Worm (Caenorhabditis elegans): ENCODE data around the gene nspe-7.

Gene nspe-7

DNA sequence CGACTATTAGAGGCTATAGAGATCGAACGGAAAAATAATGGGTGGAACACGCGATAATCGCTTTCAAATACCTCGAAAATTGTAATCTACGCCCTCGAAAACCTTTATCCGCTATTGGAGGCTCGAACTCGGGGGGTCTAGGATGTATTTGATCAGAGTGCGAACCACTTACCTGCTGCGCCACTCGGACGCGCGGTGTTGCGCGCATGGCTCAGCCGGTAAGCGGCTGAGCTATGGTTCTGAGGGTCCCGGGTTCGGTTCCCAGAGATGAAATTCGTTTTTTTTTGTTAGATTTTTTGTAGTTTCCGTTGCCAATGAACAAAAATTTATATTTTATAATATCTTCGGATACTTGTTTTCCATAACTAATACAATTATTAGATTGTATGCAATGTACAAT, 41.2 kb downstream of the nspe-7 start:
- peak; percentile 16 for TF ChIP-seq ces-1 (GFP tag; optimal IDR thresholded peaks at IDR 0.05)
- no peak for TF ChIP-seq lin-13 (tag; optimal IDR thresholded peaks at IDR 0.05)

DNA sequence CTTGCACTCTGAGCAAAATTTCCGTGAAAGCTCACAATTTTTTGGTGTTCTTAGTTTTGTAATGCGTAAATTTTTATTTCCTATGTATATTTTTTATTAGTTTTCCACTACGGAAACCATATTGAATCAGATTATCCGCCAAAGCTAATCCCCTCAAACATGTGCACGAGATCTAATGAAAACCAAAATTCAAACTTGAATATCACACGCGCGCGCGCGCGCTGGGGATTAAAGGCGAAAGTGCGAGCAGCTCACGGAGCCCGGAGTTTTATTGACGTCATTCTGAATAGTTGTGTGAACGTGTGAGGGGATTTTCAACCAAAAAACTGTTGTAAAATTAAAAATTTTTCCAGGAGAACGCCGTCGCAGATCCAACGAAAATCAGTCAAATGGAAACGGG, 41.9 kb downstream of the nspe-7 start:
- TF ChIP-seq ceh-83 (GFP tag; optimal IDR thresholded peaks at IDR 0.05): no peak
- TF ChIP-seq sem-2 (GFP tag; optimal IDR thresholded peaks at IDR 0.05): no peak
- no peak for TF ChIP-seq ceh-43 (GFP tag; optimal IDR thresholded peaks at IDR 0.05)
- no peak for TF ChIP-seq ztf-11 (tag; optimal IDR thresholded peaks at IDR 0.05)
- TF ChIP-seq elt-3 (tag; optimal IDR thresholded peaks at IDR 0.05): no peak
- TF ChIP-seq lin-13 (tag; optimal IDR thresholded peaks at IDR 0.05): no peak
- no peak for TF ChIP-seq unc-39 (tag; optimal IDR thresholded peaks at IDR 0.05)
- TF ChIP-seq drap-1 (GFP tag; optimal IDR thresholded peaks at IDR 0.05): no peak
- TF ChIP-seq zip-8 (tag; optimal IDR thresholded peaks at IDR 0.05): no peak
- TF ChIP-seq ces-1 (GFP tag; optimal IDR thresholded peaks at IDR 0.05): no peak
- TF ChIP-seq unc-62 (GFP tag; optimal IDR thresholded peaks at IDR 0.05): no peak
- TF ChIP-seq lsy-2 (tag; optimal IDR thresholded peaks at IDR 0.05): no peak
- TF ChIP-seq ham-2 (GFP tag; optimal IDR thresholded peaks at IDR 0.05): no peak
- TF ChIP-seq nhr-237 (tag; optimal IDR thresholded peaks at IDR 0.05): no peak
- TF ChIP-seq blmp-1 (tag; optimal IDR thresholded peaks at IDR 0.05): no peak
- no peak for TF ChIP-seq sptf-1 (tag; optimal IDR thresholded peaks at IDR 0.05)
- no peak for TF ChIP-seq ceh-39 (tag; optimal IDR thresholded peaks at IDR 0.05)
- TF ChIP-seq elt-1 (tag; optimal IDR thresholded peaks at IDR 0.05; ENCODE audit: borderline replicate concordance, insufficient read depth): no peak
- no peak for TF ChIP-seq M03D4.4 (tag; optimal IDR thresholded peaks at IDR 0.05)

DNA sequence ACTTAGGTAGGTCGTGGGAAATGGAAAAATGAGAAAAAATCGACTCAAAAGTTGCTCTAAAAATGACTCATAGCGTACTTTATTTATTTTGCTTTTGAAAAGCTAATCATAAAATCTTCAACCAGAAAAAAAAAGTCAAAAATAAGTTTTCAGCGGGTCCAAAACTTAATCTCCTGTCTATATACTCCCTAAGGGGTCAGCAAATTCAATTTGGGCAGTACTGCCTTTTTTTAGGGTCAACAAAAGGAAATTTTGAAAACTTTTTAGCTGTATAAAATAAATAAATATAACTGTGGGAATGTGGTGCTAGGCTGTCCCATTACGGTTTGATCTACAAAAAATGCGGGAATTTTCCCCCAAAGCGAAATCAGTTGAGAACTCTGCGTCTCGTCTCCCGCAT, 42.4 kb downstream of the nspe-7 start:
- TF ChIP-seq elt-3 (tag; optimal IDR thresholded peaks at IDR 0.05): no peak
- TF ChIP-seq sem-2 (GFP tag; optimal IDR thresholded peaks at IDR 0.05): no peak
- TF ChIP-seq nhr-2 (tag; optimal IDR thresholded peaks at IDR 0.05): no peak
- TF ChIP-seq mab-5 (tag; optimal IDR thresholded peaks at IDR 0.05): no peak
- TF ChIP-seq tbx-8 (GFP tag; optimal IDR thresholded peaks at IDR 0.05): no peak

DNA sequence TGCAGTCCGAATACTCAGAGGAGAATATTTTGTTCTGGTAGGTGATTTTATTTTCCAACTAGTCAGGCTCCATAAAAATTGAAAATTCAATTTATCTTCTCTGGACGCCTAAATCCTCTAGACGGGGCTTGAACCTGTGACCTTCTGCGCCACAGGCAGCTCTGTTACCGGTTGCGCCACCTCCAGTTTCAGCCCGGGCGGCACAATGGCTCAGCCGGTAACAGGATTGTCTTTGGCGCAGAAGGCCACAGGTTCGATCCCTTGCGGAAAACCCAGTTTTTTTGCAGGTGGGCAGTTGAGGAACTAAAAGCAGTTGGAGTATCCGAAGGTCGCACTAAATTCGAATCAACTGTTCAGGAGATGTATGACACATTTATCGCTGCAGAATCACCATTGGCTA, 42.9 kb downstream of the nspe-7 start:
- TF ChIP-seq mls-2 (tag; optimal IDR thresholded peaks at IDR 0.05) (no peak), sem-2 (GFP tag; optimal IDR thresholded peaks at IDR 0.05) (no peak), pha-4 (tag; optimal IDR thresholded peaks at IDR 0.05) (no peak), lin-32 (GFP tag; optimal IDR thresholded peaks at IDR 0.05) (no peak), ceh-83 (GFP tag; optimal IDR thresholded peaks at IDR 0.05) (no peak), mab-5 (tag; optimal IDR thresholded peaks at IDR 0.05) (no peak), elt-3 (tag; optimal IDR thresholded peaks at IDR 0.05) (no peak), M03D4.4 (tag; optimal IDR thresholded peaks at IDR 0.05) (no peak), elt-1 (tag; optimal IDR thresholded peaks at IDR 0.05; ENCODE audit: borderline replicate concordance, insufficient read depth) (no peak), hlh-1 (tag; optimal IDR thresholded peaks at IDR 0.05) (no peak), mep-1 (tag; optimal IDR thresholded peaks at IDR 0.05) (no peak)

DNA sequence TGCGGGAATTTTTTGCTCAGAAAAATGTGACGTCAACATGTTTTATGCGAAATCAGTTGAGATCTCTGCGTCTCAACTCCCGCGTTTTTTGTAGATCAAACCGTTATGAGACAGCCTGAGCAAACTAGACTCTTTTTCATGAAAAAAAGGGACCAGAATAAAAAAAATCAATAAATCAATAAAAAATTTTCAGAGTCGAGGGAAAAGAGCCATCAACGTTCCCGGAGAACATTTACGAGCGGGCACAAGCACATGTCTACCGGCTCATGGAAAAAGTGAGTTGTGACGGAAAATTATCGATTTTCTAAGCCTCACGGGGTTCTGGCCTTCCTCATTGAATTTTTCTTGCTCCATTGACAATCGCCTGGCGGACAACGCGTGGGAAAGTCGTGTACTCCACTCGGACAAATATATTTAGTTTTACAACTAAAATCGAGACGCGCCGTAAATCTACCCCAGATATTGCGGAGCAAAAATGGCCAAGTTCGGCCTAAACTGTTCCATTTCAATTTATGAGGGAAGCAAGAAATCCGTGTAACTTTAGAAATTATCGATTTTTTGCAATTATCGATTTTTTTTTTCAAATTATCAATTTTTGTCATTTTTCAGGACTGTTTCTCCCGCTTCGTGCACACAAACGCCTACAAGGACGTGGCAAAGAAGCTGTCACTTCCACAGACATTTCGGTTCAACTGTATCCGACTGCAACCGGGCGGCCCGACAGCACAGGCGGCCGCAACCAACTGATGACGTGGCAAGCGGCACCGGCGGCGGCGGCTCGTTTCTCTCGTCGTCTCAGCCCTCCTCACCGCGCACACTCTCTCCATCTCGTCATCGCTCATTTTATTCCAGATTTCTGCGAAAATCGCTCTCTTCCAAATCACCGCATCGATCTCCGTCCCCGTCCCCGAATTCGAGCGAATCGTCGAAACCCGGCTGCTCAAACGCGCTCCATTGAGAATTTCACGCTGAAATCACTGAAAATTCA, 44.2 kb downstream of the nspe-7 start:
- TF ChIP-seq ceh-83 (GFP tag; optimal IDR thresholded peaks at IDR 0.05) (no peak), lsy-2 (tag; optimal IDR thresholded peaks at IDR 0.05) (no peak), lin-13 (tag; optimal IDR thresholded peaks at IDR 0.05) (no peak), unc-120 (tag; optimal IDR thresholded peaks at IDR 0.05; ENCODE audit: poor library complexity, severe bottlenecking) (no peak), mep-1 (tag; optimal IDR thresholded peaks at IDR 0.05) (no peak), nhr-237 (tag; optimal IDR thresholded peaks at IDR 0.05) (no peak), unc-62 (GFP tag; optimal IDR thresholded peaks at IDR 0.05) (no peak), zip-8 (tag; optimal IDR thresholded peaks at IDR 0.05) (no peak), ham-2 (GFP tag; optimal IDR thresholded peaks at IDR 0.05) (no peak), lin-32 (GFP tag; optimal IDR thresholded peaks at IDR 0.05) (no peak), ceh-39 (tag; optimal IDR thresholded peaks at IDR 0.05) (no peak), nhr-28 (tag; optimal IDR thresholded peaks at IDR 0.05) (no peak)

Data from whole organism, mixed stage, embryonic.